In genomic region chrIII:11090112-11090648, ce11 we compare ENCODE assay signal across 4 worm cellular contexts.
TF ChIP-seq lines count a peak whose summit lies in the region.

No protein-coding gene starts in this region.

TF ChIP-seq in whole organism, L2 larva, 48 proteins besides CTCF, POLR2A, EP300 and RAD21 (continues in another document):
- TF ChIP-seq unc-55 (GFP tag; optimal IDR thresholded peaks at IDR 0.05; lab: Kevin White, UChicago), result peak; percentile 2
- TF ChIP-seq nhr-237 (tag; optimal IDR thresholded peaks at IDR 0.05; lab: Kevin White, UChicago), result no peak
- no peak for TF ChIP-seq ztf-11 (tag; optimal IDR thresholded peaks at IDR 0.05; lab: Kevin White, UChicago)
- no peak for TF ChIP-seq nhr-6 (tag; optimal IDR thresholded peaks at IDR 0.05; lab: Kevin White, UChicago)
- TF ChIP-seq nhr-11 (tag; optimal IDR thresholded peaks at IDR 0.05; lab: Kevin White, UChicago), result no peak
- TF ChIP-seq mab-5 (tag; optimal IDR thresholded peaks at IDR 0.05; lab: Kevin White, UChicago), result no peak
- TF ChIP-seq ZK546.5 (tag; optimal IDR thresholded peaks at IDR 0.05; lab: Kevin White, UChicago), result no peak
- TF ChIP-seq lin-11 (tag; optimal IDR thresholded peaks at IDR 0.05; lab: Kevin White, UChicago), result no peak
- TF ChIP-seq elt-1 (tag; optimal IDR thresholded peaks at IDR 0.05; lab: Kevin White, UChicago), result no peak
- TF ChIP-seq Y55F3AM.14 (GFP tag; optimal IDR thresholded peaks at IDR 0.05; lab: Kevin White, UChicago), result no peak
- TF ChIP-seq blmp-1 (tag; optimal IDR thresholded peaks at IDR 0.05; lab: Kevin White, UChicago; ENCODE audit: insufficient read depth), result no peak
- peak; percentile 9 for TF ChIP-seq nhr-25 (tag; optimal IDR thresholded peaks at IDR 0.05; lab: Kevin White, UChicago)
- no peak for TF ChIP-seq nhr-10 (tag; optimal IDR thresholded peaks at IDR 0.05; lab: Kevin White, UChicago)
- TF ChIP-seq sem-4 (tag; optimal IDR thresholded peaks at IDR 0.05; lab: Kevin White, UChicago), result no peak
- peak; percentile 62 for TF ChIP-seq crh-2 (tag; optimal IDR thresholded peaks at IDR 0.05; lab: Kevin White, UChicago)
- no peak for TF ChIP-seq elt-3 (tag; optimal IDR thresholded peaks at IDR 0.05; lab: Kevin White, UChicago)
- TF ChIP-seq ceh-16 (tag; optimal IDR thresholded peaks at IDR 0.05; lab: Kevin White, UChicago), result peak; percentile 51
- peak; percentile 2 to 45 for TF ChIP-seq lsy-2 (tag; optimal IDR thresholded peaks at IDR 0.05; lab: Kevin White, UChicago)
- no peak for TF ChIP-seq F13H6.1 (tag; optimal IDR thresholded peaks at IDR 0.05; lab: Kevin White, UChicago)
- TF ChIP-seq nhr-12 (tag; optimal IDR thresholded peaks at IDR 0.05; lab: Kevin White, UChicago), result no peak
- TF ChIP-seq aly-2 (tag; optimal IDR thresholded peaks at IDR 0.05; lab: Kevin White, UChicago), result no peak
- no peak for TF ChIP-seq unc-62 (GFP tag; optimal IDR thresholded peaks at IDR 0.05; lab: Kevin White, UChicago)
- TF ChIP-seq snpc-4 (tag; optimal IDR thresholded peaks at IDR 0.05; lab: Kevin White, UChicago), result peak; percentile 97
- peak; percentile 77 for TF ChIP-seq nhr-21 (tag; optimal IDR thresholded peaks at IDR 0.05; lab: Kevin White, UChicago)

TF ChIP-seq in whole organism, L4 larva, 104 proteins besides CTCF, POLR2A, EP300 and RAD21 (continues in another document):
- peak; percentile 19 for TF ChIP-seq sdz-12 (GFP tag; optimal IDR thresholded peaks at IDR 0.05; lab: Kevin White, UChicago)
- no peak for TF ChIP-seq lin-39 (tag; optimal IDR thresholded peaks at IDR 0.05; lab: Kevin White, UChicago)
- peak; percentile 59 for TF ChIP-seq duxl-1 (tag; optimal IDR thresholded peaks at IDR 0.05; lab: Kevin White, UChicago; ENCODE audit: poor library complexity)
- no peak for TF ChIP-seq zfp-2 (tag; optimal IDR thresholded peaks at IDR 0.05; lab: Kevin White, UChicago)
- TF ChIP-seq mes-2 (tag; optimal IDR thresholded peaks at IDR 0.05; lab: Kevin White, UChicago; ENCODE audit: poor library complexity, severe bottlenecking), result peak; percentile 77
- TF ChIP-seq hmg-1.1 (GFP tag; IDR thresholded peaks at IDR 0.05; lab: Robert Waterston, UW), result peak; percentile 33; the same call in 1 of the 2 replicates
- TF ChIP-seq nhr-102 (tag; optimal IDR thresholded peaks at IDR 0.05; lab: Kevin White, UChicago), result peak; percentile 56
- 0 out of 2 replicates have a peak, but pooled peaks have one; percentile 23 for TF ChIP-seq dmd-6 (GFP tag; IDR thresholded peaks at IDR 0.05; lab: Robert Waterston, UW)
- no peak for TF ChIP-seq tag-97 (GFP tag; IDR thresholded peaks at IDR 0.05; lab: Robert Waterston, UW)
- 0 out of 2 replicates have a peak, but pooled peaks have one; percentile 55 for TF ChIP-seq dmd-8 (GFP tag; IDR thresholded peaks at IDR 0.05; lab: Robert Waterston, UW)
- peak; percentile 99 for TF ChIP-seq ama-1 (optimal IDR thresholded peaks at IDR 0.05; lab: Kevin White, UChicago)
- no peak for TF ChIP-seq gei-8 (GFP tag; optimal IDR thresholded peaks at IDR 0.05; lab: Kevin White, UChicago)
- TF ChIP-seq lin-13 (GFP tag; optimal IDR thresholded peaks at IDR 0.05; lab: Kevin White, UChicago), result peak; percentile 30
- no peak for TF ChIP-seq spr-3 (GFP tag; optimal IDR thresholded peaks at IDR 0.05; lab: Kevin White, UChicago)
- TF ChIP-seq dve-1 (tag; optimal IDR thresholded peaks at IDR 0.05; lab: Kevin White, UChicago; ENCODE audit: insufficient read depth), result peak; percentile 40
- peak; percentile 24; the same call in 1 of the 2 replicates for TF ChIP-seq ctbp-1 (GFP tag; IDR thresholded peaks at IDR 0.05; lab: Robert Waterston, UW)
- TF ChIP-seq ZK337.2 (GFP tag; IDR thresholded peaks at IDR 0.05; lab: Robert Waterston, UW), result peak; percentile 48; the same call in 1 of the 2 replicates
- TF ChIP-seq vab-7 (GFP tag; IDR thresholded peaks at IDR 0.05; lab: Robert Waterston, UW), result peak; percentile 42; the same call in 1 of the 2 replicates
- TF ChIP-seq spr-1 (tag; optimal IDR thresholded peaks at IDR 0.05; lab: Kevin White, UChicago), result peak; percentile 24
- TF ChIP-seq T26A8.4 (GFP tag; IDR thresholded peaks at IDR 0.05; lab: Robert Waterston, UW), result peak; percentile 65
- peak; percentile 65 for TF ChIP-seq nhr-25 (tag; optimal IDR thresholded peaks at IDR 0.05; lab: Kevin White, UChicago; ENCODE audit: borderline replicate concordance, insufficient read depth)

TF ChIP-seq in whole organism, late embryonic, 69 proteins besides CTCF, POLR2A, EP300 and RAD21:
- peak; percentile 75 for TF ChIP-seq nfya-1 (tag; optimal IDR thresholded peaks at IDR 0.05; lab: Kevin White, UChicago)
- peak; percentile 89 for TF ChIP-seq ama-1 (optimal IDR thresholded peaks at IDR 0.05; lab: Kevin White, UChicago)
- no peak for TF ChIP-seq F13H6.1 (tag; optimal IDR thresholded peaks at IDR 0.05; lab: Kevin White, UChicago)

TF ChIP-seq in whole organism, mixed stage, embryonic, 35 proteins besides CTCF, POLR2A, EP300 and RAD21:
- peak; percentile 65 for TF ChIP-seq zip-8 (tag; optimal IDR thresholded peaks at IDR 0.05; lab: Kevin White, UChicago)
- TF ChIP-seq lsy-2 (tag; optimal IDR thresholded peaks at IDR 0.05; lab: Kevin White, UChicago), result no peak
- TF ChIP-seq ceh-83 (GFP tag; optimal IDR thresholded peaks at IDR 0.05; lab: Kevin White, UChicago), result no peak
- peak; percentile 37 for TF ChIP-seq lin-13 (tag; optimal IDR thresholded peaks at IDR 0.05; lab: Kevin White, UChicago)
- TF ChIP-seq drap-1 (GFP tag; optimal IDR thresholded peaks at IDR 0.05; lab: Kevin White, UChicago), result no peak
- TF ChIP-seq mls-2 (tag; optimal IDR thresholded peaks at IDR 0.05; lab: Kevin White, UChicago), result no peak
- no peak for TF ChIP-seq hlh-1 (tag; optimal IDR thresholded peaks at IDR 0.05; lab: Kevin White, UChicago)
- TF ChIP-seq nhr-2 (tag; optimal IDR thresholded peaks at IDR 0.05; lab: Kevin White, UChicago), result peak; percentile 49
- no peak for TF ChIP-seq nhr-237 (tag; optimal IDR thresholded peaks at IDR 0.05; lab: Kevin White, UChicago)
